Worm (Caenorhabditis elegans): ENCODE results near the gene pdhk-2.

ce11 chrIII:8719769-8720252, 21.4 kb downstream of the pdhk-2 start, which contains the start of gene hipr-1:
- TF ChIP-seq hmbx-1 (tag; optimal IDR thresholded peaks at IDR 0.05) = no peak
- TF ChIP-seq tbx-37 (GFP tag; conservative IDR thresholded peaks at IDR 0.05) = no peak
- no peak for TF ChIP-seq ceh-13 (GFP tag; optimal IDR thresholded peaks at IDR 0.05)
- TF ChIP-seq B0310.2 (tag; optimal IDR thresholded peaks at IDR 0.05) = no peak
- TF ChIP-seq hnd-1 (tag; optimal IDR thresholded peaks at IDR 0.05) = no peak
- TF ChIP-seq sea-1 (GFP tag; conservative IDR thresholded peaks at IDR 0.05) = no peak
- no peak for TF ChIP-seq ama-1 (optimal IDR thresholded peaks at IDR 0.05)
- no peak for TF ChIP-seq flt-1 (GFP tag; IDR thresholded peaks at IDR 0.05)
- no peak for TF ChIP-seq tbx-11 (GFP tag; IDR thresholded peaks at IDR 0.05)
- no peak for TF ChIP-seq ets-7 (tag; optimal IDR thresholded peaks at IDR 0.05)
- no peak for TF ChIP-seq scrt-1 (GFP tag; IDR thresholded peaks at IDR 0.05)

Measured in whole organism, early embryonic.